Worm (Caenorhabditis elegans) whole organism, L2 larva: Measurements from ENCODE around the gene gsto-3.
A peak's percentile ranks its signal among the peaks of the same experiment; 100 is the strongest.

ENCODE experiments used
- C34F6.9 ChIP-seq: fragments of 150-350 bp; optimal IDR thresholded peaks from 2 replicates; lab custom pipeline; 2014; ENCODE audit warnings: missing biosample characterization, missing genetic modification characterization
- F13H6.1 ChIP-seq: sonication (generic microtip); optimal IDR thresholded peaks from 2 replicates; lab custom pipeline; 2016; ENCODE audit warnings: missing genetic modification characterization, missing compliant biosample characterization
- Y55F3AM.14 ChIP-seq: fragments of 200-800 bp; sonication (Bioruptor generic); optimal IDR thresholded peaks from 2 replicates; lab custom pipeline; 2018; ENCODE audit warnings: mild to moderate bottlenecking, missing genetic modification characterization, missing compliant biosample characterization
- ZK546.5 ChIP-seq: sonication (generic microtip); optimal IDR thresholded peaks from 2 replicates; lab custom pipeline; 2017; ENCODE audit warnings: missing biosample characterization, missing genetic modification characterization
- ceh-16 ChIP-seq: fragments of 150-350 bp; optimal IDR thresholded peaks from 2 replicates; lab custom pipeline; 2014; ENCODE audit warnings: missing biosample characterization, missing genetic modification characterization
- ceh-82 ChIP-seq: fragments of 150-350 bp; optimal IDR thresholded peaks from 2 replicates; lab custom pipeline; 2014; ENCODE audit warnings: missing biosample characterization, missing genetic modification characterization
- crh-2 ChIP-seq: sonication (generic microtip); optimal IDR thresholded peaks from 2 replicates; lab custom pipeline; 2017; ENCODE audit warnings: missing biosample characterization, missing genetic modification characterization
- dmd-4 ChIP-seq: sonication (generic microtip); optimal IDR thresholded peaks from 2 replicates; lab custom pipeline; 2017; ENCODE audit warnings: missing biosample characterization, missing genetic modification characterization
- elt-1 ChIP-seq: fragments of 150-350 bp; optimal IDR thresholded peaks from 2 replicates; lab custom pipeline; 2014; ENCODE audit warnings: missing biosample characterization, missing genetic modification characterization
- elt-3 ChIP-seq: sonication (generic microtip); optimal IDR thresholded peaks from 2 replicates; lab custom pipeline; 2017; ENCODE audit warnings: missing biosample characterization, missing genetic modification characterization
- fos-1 ChIP-seq: fragments of 150-350 bp; optimal IDR thresholded peaks from 2 replicates; lab custom pipeline; 2014; ENCODE audit warnings: missing biosample characterization, missing genetic modification characterization
- gmeb-1 ChIP-seq: fragments of 150-350 bp; optimal IDR thresholded peaks from 2 replicates; lab custom pipeline; 2014; ENCODE audit warnings: missing biosample characterization, missing genetic modification characterization
- lin-11 ChIP-seq: fragments of 150-350 bp; sonication (generic microtip); optimal IDR thresholded peaks from 2 replicates; lab custom pipeline; 2014; ENCODE audit warnings: missing biosample characterization, missing genetic modification characterization, inconsistent platforms, mixed read lengths
- lin-13 ChIP-seq: fragments of 150-350 bp; optimal IDR thresholded peaks from 2 replicates; lab custom pipeline; 2014; ENCODE audit warnings: missing biosample characterization, missing genetic modification reagents, missing genetic modification characterization
- lin-39 ChIP-seq: fragments of 150-350 bp; optimal IDR thresholded peaks from 2 replicates; lab custom pipeline; 2014; ENCODE audit warnings: missing biosample characterization, missing genetic modification reagents, missing genetic modification characterization
- lsy-2 ChIP-seq, 2 experiments: fragments of 150-350 bp in 1 of 2; sonication (generic microtip) in 1 of 2; optimal IDR thresholded peaks; 2 replicates each; lab custom pipeline; 2014 to 2017; ENCODE audit warnings: missing biosample characterization in 2 of 2, missing genetic modification characterization in 2 of 2
- mab-5 ChIP-seq: fragments of 150-350 bp; optimal IDR thresholded peaks from 2 replicates; lab custom pipeline; 2014; ENCODE audit warnings: missing biosample characterization, missing genetic modification characterization
- mbf-1 ChIP-seq: sonication (generic microtip); optimal IDR thresholded peaks from 2 replicates; lab custom pipeline; 2017; ENCODE audit warnings: missing biosample characterization, missing genetic modification characterization
- nhr-10 ChIP-seq: sonication (generic microtip); optimal IDR thresholded peaks from 2 replicates; lab custom pipeline; 2017; ENCODE audit warnings: missing biosample characterization, missing genetic modification characterization
- nhr-12 ChIP-seq: fragments of 150-350 bp; optimal IDR thresholded peaks from 2 replicates; lab custom pipeline; 2014; ENCODE audit warnings: missing biosample characterization, missing genetic modification characterization
- nhr-129 ChIP-seq: fragments of 150-350 bp; optimal IDR thresholded peaks from 2 replicates; lab custom pipeline; 2014; ENCODE audit warnings: missing biosample characterization, missing genetic modification characterization
- nhr-21 ChIP-seq: fragments of 150-350 bp; optimal IDR thresholded peaks from 2 replicates; lab custom pipeline; 2014; ENCODE audit warnings: missing biosample characterization, missing genetic modification characterization
- nhr-23 ChIP-seq: fragments of 150-350 bp; optimal IDR thresholded peaks from 2 replicates; lab custom pipeline; 2014; ENCODE audit warnings: missing biosample characterization, missing genetic modification reagents, missing genetic modification characterization
- nhr-237 ChIP-seq: fragments of 150-350 bp; optimal IDR thresholded peaks from 2 replicates; lab custom pipeline; 2014; ENCODE audit warnings: missing biosample characterization, missing genetic modification characterization
- nhr-25 ChIP-seq: fragments of 150-350 bp; sonication (generic microtip); optimal IDR thresholded peaks from 3 replicates; lab custom pipeline; 2014; ENCODE audit warnings: missing biosample characterization, missing genetic modification characterization
- nhr-6 ChIP-seq: fragments of 150-350 bp; optimal IDR thresholded peaks from 2 replicates; lab custom pipeline; 2014; ENCODE audit warnings: missing biosample characterization, missing genetic modification characterization
- nhr-77 ChIP-seq: fragments of 150-350 bp; optimal IDR thresholded peaks from 2 replicates; lab custom pipeline; 2014; ENCODE audit warnings: missing biosample characterization, missing genetic modification characterization
- peb-1 ChIP-seq: fragments of 150-350 bp; optimal IDR thresholded peaks from 2 replicates; lab custom pipeline; 2014; ENCODE audit warnings: missing biosample characterization, missing genetic modification characterization
- sem-4 ChIP-seq: fragments of 150-350 bp; optimal IDR thresholded peaks from 2 replicates; lab custom pipeline; 2014; ENCODE audit warnings: missing biosample characterization, missing genetic modification reagents, missing genetic modification characterization
- skn-1 ChIP-seq: sonication (generic microtip); optimal IDR thresholded peaks from 2 replicates; lab custom pipeline; 2017; ENCODE audit warnings: missing biosample characterization, missing genetic modification characterization
- sma-3 ChIP-seq: sonication (generic microtip); optimal IDR thresholded peaks from 2 replicates; lab custom pipeline; 2016; ENCODE audit warnings: missing genetic modification reagents, missing genetic modification characterization, missing compliant biosample characterization
- sma-9 ChIP-seq, 2 experiments: fragments of 150-350 bp in 1 of 2; sonication (generic microtip) in 1 of 2; optimal IDR thresholded peaks; 2 replicates each; lab custom pipeline; 2014 to 2016; ENCODE audit warnings: missing genetic modification characterization in 2 of 2, mild to moderate bottlenecking in 1 of 2, missing biosample characterization in 1 of 2, missing compliant biosample characterization in 1 of 2, missing genetic modification reagents in 1 of 2, moderate library complexity in 1 of 2
- snpc-4 ChIP-seq: fragments of 150-350 bp; optimal IDR thresholded peaks from 2 replicates; lab custom pipeline; 2014; ENCODE audit warnings: missing biosample characterization, missing genetic modification characterization
- unc-39 ChIP-seq: fragments of 150-350 bp; optimal IDR thresholded peaks from 2 replicates; lab custom pipeline; 2014; ENCODE audit warnings: missing biosample characterization, missing genetic modification characterization
- unc-55 ChIP-seq: fragments of 150-350 bp; sonication (generic microtip); optimal IDR thresholded peaks from 3 replicates; lab custom pipeline; 2014; ENCODE audit warnings: missing biosample characterization, missing genetic modification reagents, missing genetic modification characterization
- unc-62 ChIP-seq: fragments of 150-350 bp; optimal IDR thresholded peaks from 2 replicates; lab custom pipeline; 2014; ENCODE audit warnings: missing biosample characterization, missing genetic modification reagents, missing genetic modification characterization
- ztf-1 ChIP-seq: fragments of 200-800 bp; sonication (Bioruptor generic); conservative IDR thresholded peaks from 2 replicates; pipeline ENCODE4 v1.3.6; 2022; ENCODE audit warnings: missing genetic modification characterization, missing compliant biosample characterization
- ztf-11 ChIP-seq: sonication (generic microtip); optimal IDR thresholded peaks from 2 replicates; lab custom pipeline; 2017; ENCODE audit warnings: missing biosample characterization, missing genetic modification characterization
- ztf-4 ChIP-seq: fragments of 150-350 bp; optimal IDR thresholded peaks from 2 replicates; lab custom pipeline; 2014; ENCODE audit warnings: missing biosample characterization, missing genetic modification characterization

Gene gsto-3

ce11 chrIII:381198-381597 is at the start of gene gsto-3:
gsto-3 (minus strand) TSS chrIII:381298.
- TF ChIP-seq nhr-23 (tag; lab: Kevin White, UChicago) (no peak), lin-13 (GFP tag; lab: Kevin White, UChicago) (no peak), lsy-2 (tag; optimal IDR thresholded peaks at IDR 0.05; lab: Kevin White, UChicago) (no peak), nhr-12 (tag; lab: Kevin White, UChicago) (no peak), dmd-4 (tag; lab: Kevin White, UChicago) (no peak), skn-1 (tag; lab: Kevin White, UChicago) (no peak), nhr-10 (tag; lab: Kevin White, UChicago) (no peak), peb-1 (tag; lab: Kevin White, UChicago) (no peak), nhr-237 (tag; lab: Kevin White, UChicago) (no peak), snpc-4 (tag; lab: Kevin White, UChicago) (no peak), gmeb-1 (tag; lab: Kevin White, UChicago) (no peak)

ce11 chrIII:429038-429437 is 47.9 kb upstream of the gsto-3 start, which contains the start of gene cec-8:
cec-8 (plus strand) TSS chrIII:429338.
- no peak for TF ChIP-seq sem-4 (tag; lab: Kevin White, UChicago)
- TF ChIP-seq lin-13 (GFP tag; lab: Kevin White, UChicago) = no peak
- no peak for TF ChIP-seq C34F6.9 (tag; lab: Kevin White, UChicago)
- no peak for TF ChIP-seq nhr-77
- TF ChIP-seq ZK546.5 (tag; lab: Kevin White, UChicago) = no peak
- TF ChIP-seq ceh-82 = no peak
- TF ChIP-seq unc-62 (GFP tag; lab: Kevin White, UChicago) = no peak
- TF ChIP-seq unc-39 (tag; lab: Kevin White, UChicago) = no peak
- TF ChIP-seq ceh-16 (tag; lab: Kevin White, UChicago) = no peak
- no peak for TF ChIP-seq sma-9 (GFP tag; optimal IDR thresholded peaks at IDR 0.05; lab: Kevin White, UChicago)
- TF ChIP-seq sma-9 (tag; optimal IDR thresholded peaks at IDR 0.05; lab: Kevin White, UChicago) = no peak
- no peak for TF ChIP-seq ztf-1 (GFP tag; lab: Robert Waterston, UW)

- TF ChIP-seq lsy-2 (tag; optimal IDR thresholded peaks at IDR 0.05; lab: Kevin White, UChicago) (peak in 1 of 2 experiments; percentile 20), nhr-129 (tag; lab: Kevin White, UChicago) (no peak), lin-11 (tag; lab: Kevin White, UChicago) (no peak), unc-55 (GFP tag; lab: Kevin White, UChicago) (peak; percentile 23), gmeb-1 (tag; lab: Kevin White, UChicago) (no peak), unc-39 (tag; lab: Kevin White, UChicago) (no peak), Y55F3AM.14 (no peak), nhr-21 (tag; lab: Kevin White, UChicago) (no peak), C34F6.9 (tag; lab: Kevin White, UChicago) (peak; percentile 5)
Measured at ce11 chrIII:423875-424274, 42.8 kb upstream of the gsto-3 start.

- TF ChIP-seq fos-1 (tag; lab: Kevin White, UChicago) = peak; percentile 87
- no peak for TF ChIP-seq mab-5 (tag; lab: Kevin White, UChicago)
- TF ChIP-seq, all 48 proteins: peak for 1
Measured at ce11 chrIII:422553-422952, 41.5 kb upstream of the gsto-3 start.

- TF ChIP-seq mbf-1 (no peak), ztf-11 (tag; lab: Kevin White, UChicago) (no peak), nhr-77 (no peak), crh-2 (no peak), elt-3 (tag; lab: Kevin White, UChicago) (no peak), ceh-16 (tag; lab: Kevin White, UChicago) (no peak), nhr-6 (tag; lab: Kevin White, UChicago) (no peak), ztf-4 (tag; lab: Kevin White, UChicago) (no peak), sma-3 (GFP tag; lab: Kevin White, UChicago) (no peak), unc-62 (GFP tag; lab: Kevin White, UChicago) (no peak), elt-1 (tag; lab: Kevin White, UChicago) (no peak), sma-9 (GFP tag; optimal IDR thresholded peaks at IDR 0.05; lab: Kevin White, UChicago) (no peak), sma-9 (tag; optimal IDR thresholded peaks at IDR 0.05; lab: Kevin White, UChicago) (no peak), nhr-23 (tag; lab: Kevin White, UChicago) (no peak), nhr-25 (tag; lab: Kevin White, UChicago) (no peak), lin-39 (tag; lab: Kevin White, UChicago) (no peak), dmd-4 (tag; lab: Kevin White, UChicago) (no peak), unc-55 (GFP tag; lab: Kevin White, UChicago) (no peak), lin-11 (tag; lab: Kevin White, UChicago) (no peak), nhr-21 (tag; lab: Kevin White, UChicago) (no peak), F13H6.1 (tag; lab: Kevin White, UChicago) (no peak)
Measured at ce11 chrIII:418649-419048, 37.6 kb upstream of the gsto-3 start, which contains the start of gene stim-1. stim-1 (minus strand) TSS chrIII:418749.
